Fruit fly (Drosophila melanogaster) whole organism, prepupa: Measurements from ENCODE around the gene msps.
A peak's percentile ranks its signal among the peaks of the same experiment; 100 is the strongest.

Experiments used
- CG10631 ChIP-seq: fragments of 200-800 bp; sonication (Bioruptor generic); optimal IDR thresholded peaks from 2 replicates; lab custom pipeline; 2016; ENCODE audit warnings: missing biosample characterization, missing genetic modification characterization
- CG10669 ChIP-seq: fragments of 200-800 bp; sonication (Bioruptor generic); optimal IDR thresholded peaks from 3 replicates; lab custom pipeline; 2018; ENCODE audit warnings: missing biosample characterization, mild to moderate bottlenecking, missing genetic modification characterization, moderate library complexity
- CG11762 ChIP-seq: fragments of 200-800 bp; sonication (Bioruptor generic); optimal IDR thresholded peaks from 3 replicates; lab custom pipeline; 2016; ENCODE audit warnings: missing biosample characterization, missing genetic modification characterization; ENCODE audit not compliant: insufficient read depth
- CG15336 ChIP-seq: fragments of 200-800 bp; sonication (Bioruptor generic); IDR thresholded peaks from 2 replicates; pipeline ENCODE4 v1.3.6; 2022; ENCODE audit warnings: missing biosample characterization, missing genetic modification characterization
- CG16779 ChIP-seq: fragments of 200-800 bp; sonication (Bioruptor generic); optimal IDR thresholded peaks from 3 replicates; lab custom pipeline; 2017; ENCODE audit warnings: missing biosample characterization, mild to moderate bottlenecking, missing genetic modification characterization
- CG3032 ChIP-seq: fragments of 200-800 bp; optimal IDR thresholded peaks from 2 replicates; lab custom pipeline; 2019; ENCODE audit warnings: missing biosample characterization, mild to moderate bottlenecking, missing genetic modification characterization, moderate library complexity
- CG31627 ChIP-seq: fragments of 200-800 bp; sonication (Bioruptor generic); optimal IDR thresholded peaks from 3 replicates; lab custom pipeline; 2016; ENCODE audit warnings: missing biosample characterization, missing genetic modification characterization
- CG32006 ChIP-seq: fragments of 200-800 bp; sonication (Bioruptor generic); optimal IDR thresholded peaks from 3 replicates; lab custom pipeline; 2017; ENCODE audit warnings: missing biosample characterization, mild to moderate bottlenecking, missing genetic modification characterization
- CG34406 ChIP-seq: fragments of 200-800 bp; sonication (Bioruptor generic); optimal IDR thresholded peaks from 3 replicates; lab custom pipeline; 2016; ENCODE audit warnings: missing biosample characterization, missing genetic modification characterization
- CG3919 ChIP-seq: fragments of 200-800 bp; sonication (Bioruptor generic); optimal IDR thresholded peaks from 3 replicates; lab custom pipeline; 2016; ENCODE audit warnings: missing biosample characterization, missing genetic modification characterization
- CG6276 ChIP-seq: fragments of 200-800 bp; sonication (Bioruptor generic); optimal IDR thresholded peaks from 2 replicates; lab custom pipeline; 2017; ENCODE audit warnings: missing biosample characterization, mild to moderate bottlenecking, missing genetic modification characterization
- CG6792 ChIP-seq: fragments of 200-800 bp; sonication (Bioruptor generic); optimal IDR thresholded peaks from 3 replicates; lab custom pipeline; 2016; ENCODE audit warnings: missing biosample characterization, missing genetic modification characterization
- CG6854 ChIP-seq: fragments of 200-800 bp; sonication (Bioruptor generic); optimal IDR thresholded peaks from 2 replicates; lab custom pipeline; 2017; ENCODE audit warnings: missing biosample characterization, mild to moderate bottlenecking, missing genetic modification characterization
- CG7368 ChIP-seq: fragments of 200-800 bp; sonication (Bioruptor generic); optimal IDR thresholded peaks from 3 replicates; lab custom pipeline; 2016; ENCODE audit warnings: missing biosample characterization, missing genetic modification characterization
- CG8119 ChIP-seq: fragments of 200-800 bp; sonication (Bioruptor generic); IDR thresholded peaks from 3 replicates; pipeline ENCODE4 v1.3.6; 2022; ENCODE audit warnings: missing biosample characterization, missing genetic modification characterization
- CG8319 ChIP-seq: fragments of 200-800 bp; sonication (Bioruptor generic); optimal IDR thresholded peaks from 3 replicates; lab custom pipeline; 2016; ENCODE audit warnings: missing biosample characterization, missing genetic modification characterization
- Eip75B ChIP-seq: fragments of 200-800 bp; sonication (Bioruptor generic); optimal IDR thresholded peaks from 3 replicates; lab custom pipeline; 2016; ENCODE audit warnings: missing biosample characterization, missing genetic modification characterization
- Eip78C ChIP-seq: fragments of 200-800 bp; sonication (Bioruptor generic); peaks from one replicate; lab custom pipeline; 2016; ENCODE audit warnings: missing biosample characterization, missing genetic modification characterization
- Eip93F ChIP-seq: fragments of 200-800 bp; sonication (Bioruptor generic); optimal IDR thresholded peaks from 2 replicates; lab custom pipeline; 2016; ENCODE audit warnings: missing biosample characterization, mild to moderate bottlenecking, missing genetic modification characterization
- Ets21C ChIP-seq: fragments of 200-800 bp; sonication (Bioruptor generic); optimal IDR thresholded peaks from 3 replicates; lab custom pipeline; 2016; ENCODE audit warnings: missing biosample characterization, missing genetic modification characterization
- Ets96B ChIP-seq: fragments of 200-800 bp; optimal IDR thresholded peaks from 2 replicates; lab custom pipeline; 2019; ENCODE audit warnings: missing biosample characterization, mild to moderate bottlenecking, missing genetic modification characterization, moderate library complexity
- Gug ChIP-seq: fragments of 200-800 bp; sonication (Bioruptor generic); IDR thresholded peaks from 2 replicates; pipeline ENCODE4 v1.3.6; 2022; ENCODE audit warnings: missing biosample characterization, missing genetic modification characterization
- Hr39 ChIP-seq: fragments of 200-800 bp; sonication (Bioruptor generic); optimal IDR thresholded peaks from 2 replicates; lab custom pipeline; 2016; ENCODE audit warnings: missing biosample characterization, missing genetic modification characterization
- Hr4 ChIP-seq: fragments of 200-800 bp; sonication (Bioruptor generic); optimal IDR thresholded peaks from 3 replicates; lab custom pipeline; 2016; ENCODE audit warnings: missing biosample characterization, missing genetic modification characterization
- Met ChIP-seq: fragments of 200-800 bp; sonication (Bioruptor generic); optimal IDR thresholded peaks from 3 replicates; lab custom pipeline; 2016; ENCODE audit warnings: missing biosample characterization, missing genetic modification characterization
- OdsH ChIP-seq: fragments of 200-800 bp; sonication (Bioruptor generic); optimal IDR thresholded peaks from 3 replicates; lab custom pipeline; 2016; ENCODE audit warnings: missing biosample characterization, missing genetic modification characterization
- Smox ChIP-seq: fragments of 200-800 bp; sonication (Bioruptor generic); optimal IDR thresholded peaks from 3 replicates; lab custom pipeline; 2016; ENCODE audit warnings: missing biosample characterization, missing genetic modification characterization
- Sox102F ChIP-seq: fragments of 200-800 bp; sonication (Bioruptor generic); optimal IDR thresholded peaks from 2 replicates; lab custom pipeline; 2016; ENCODE audit warnings: missing biosample characterization, mild to moderate bottlenecking, missing genetic modification characterization
- Sox14 ChIP-seq: fragments of 200-800 bp; sonication (Bioruptor generic); optimal IDR thresholded peaks from 3 replicates; lab custom pipeline; 2016; ENCODE audit warnings: missing biosample characterization, missing genetic modification characterization
- Sox15 ChIP-seq: fragments of 200-800 bp; sonication (Bioruptor generic); optimal IDR thresholded peaks from 3 replicates; lab custom pipeline; 2016; ENCODE audit warnings: missing biosample characterization, missing genetic modification characterization
- achi ChIP-seq: fragments of 200-800 bp; sonication (Bioruptor generic); optimal IDR thresholded peaks from 3 replicates; lab custom pipeline; 2016; ENCODE audit warnings: missing biosample characterization, missing genetic modification characterization
- acj6 ChIP-seq: fragments of 200-800 bp; sonication (Bioruptor generic); optimal IDR thresholded peaks from 3 replicates; lab custom pipeline; 2016; ENCODE audit warnings: missing biosample characterization, missing genetic modification characterization
- cyc ChIP-seq: fragments of 200-800 bp; sonication (Bioruptor generic); optimal IDR thresholded peaks from 3 replicates; lab custom pipeline; 2016; ENCODE audit warnings: missing biosample characterization, missing genetic modification characterization
- dac ChIP-seq: fragments of 200-800 bp; sonication (Bioruptor generic); optimal IDR thresholded peaks from 2 replicates; lab custom pipeline; 2017; ENCODE audit warnings: missing biosample characterization, mild to moderate bottlenecking, missing genetic modification characterization
- dsx ChIP-seq: fragments of 200-800 bp; optimal IDR thresholded peaks from 3 replicates; lab custom pipeline; 2019; ENCODE audit warnings: missing biosample characterization, mild to moderate bottlenecking, missing genetic modification characterization, moderate library complexity; ENCODE audit not compliant: poor library complexity, severe bottlenecking
- fd59A ChIP-seq: fragments of 200-800 bp; sonication (Bioruptor generic); optimal IDR thresholded peaks from 2 replicates; lab custom pipeline; 2017; ENCODE audit warnings: missing biosample characterization, mild to moderate bottlenecking, missing genetic modification characterization, missing genetic modification reagents
- fd85E ChIP-seq: fragments of 200-800 bp; sonication (Bioruptor generic); optimal IDR thresholded peaks from 3 replicates; lab custom pipeline; 2016; ENCODE audit warnings: missing biosample characterization, missing genetic modification characterization
- fkh ChIP-seq: fragments of 200-800 bp; sonication (Bioruptor generic); optimal IDR thresholded peaks from 3 replicates; lab custom pipeline; 2017; ENCODE audit warnings: missing biosample characterization, mild to moderate bottlenecking, missing genetic modification characterization, moderate library complexity
- pdm3 ChIP-seq: fragments of 200-800 bp; sonication (Bioruptor generic); optimal IDR thresholded peaks from 3 replicates; lab custom pipeline; 2016; ENCODE audit warnings: missing biosample characterization, missing genetic modification characterization
- salr ChIP-seq, 2 experiments: fragments of 200-800 bp; sonication (Bioruptor generic); optimal IDR thresholded peaks; 3 replicates each; lab custom pipeline; 2016 to 2018; ENCODE audit warnings: missing biosample characterization in 2 of 2, missing genetic modification characterization in 2 of 2, mild to moderate bottlenecking in 1 of 2
- spab ChIP-seq: fragments of 200-800 bp; sonication (Bioruptor generic); optimal IDR thresholded peaks from 2 replicates; lab custom pipeline; 2017; ENCODE audit warnings: missing biosample characterization, mild to moderate bottlenecking, missing genetic modification characterization, missing genetic modification reagents
- ss ChIP-seq, 2 experiments: fragments of 200-800 bp; sonication (Bioruptor generic); optimal IDR thresholded peaks; 2 replicates in 1 of 2; 3 replicates in 1 of 2; lab custom pipeline; 2017 to 2018; ENCODE audit warnings: mild to moderate bottlenecking in 2 of 2, missing biosample characterization in 2 of 2, missing genetic modification characterization in 2 of 2, moderate library complexity in 1 of 2
- svp ChIP-seq: fragments of 200-800 bp; sonication (Bioruptor generic); peaks from one replicate; lab custom pipeline; 2016; ENCODE audit warnings: missing biosample characterization, missing genetic modification characterization
- topi ChIP-seq: fragments of 200-800 bp; sonication (Bioruptor generic); optimal IDR thresholded peaks from 3 replicates; lab custom pipeline; 2016; ENCODE audit warnings: missing biosample characterization, missing genetic modification characterization
- vri ChIP-seq: fragments of 200-800 bp; sonication (Bioruptor generic); optimal IDR thresholded peaks from 3 replicates; lab custom pipeline; 2016; ENCODE audit warnings: missing biosample characterization, mild to moderate bottlenecking, missing genetic modification characterization

Gene msps

dm6 chr3R:16042900-16043548 lies 7.6 kb upstream of the msps start, which contains the start of gene Jhbp4 (continued):
- peak; percentile 15 for TF ChIP-seq OdsH (GFP tag; lab: Kevin White, UChicago)

- TF ChIP-seq vri (no peak), Gug (GFP tag; lab: Robert Waterston, UW) (no peak), CG6276 (GFP tag; lab: Kevin White, UChicago) (no peak), CG31627 (GFP tag; lab: Kevin White, UChicago) (no peak), ss (GFP tag; optimal IDR thresholded peaks at IDR 0.05; lab: Kevin White, UChicago) (no peak), Sox15 (GFP tag; lab: Kevin White, UChicago) (no peak), CG34406 (GFP tag; lab: Kevin White, UChicago) (no peak), Ets96B (no peak), CG3032 (tag; lab: Kevin White, UChicago) (no peak), pdm3 (GFP tag; lab: Kevin White, UChicago) (no peak), CG11762 (GFP tag; lab: Kevin White, UChicago) (no peak), Eip75B (no peak), achi (GFP tag; lab: Kevin White, UChicago) (no peak), fd59A (GFP tag; lab: Kevin White, UChicago) (no peak), CG6854 (GFP tag; lab: Kevin White, UChicago) (no peak), salr (GFP tag; optimal IDR thresholded peaks at IDR 0.05; lab: Kevin White, UChicago) (no peak), Ets21C (GFP tag; lab: Kevin White, UChicago) (no peak), fkh (GFP tag; lab: Kevin White, UChicago) (no peak), Hr4 (GFP tag; lab: Kevin White, UChicago) (no peak), CG15336 (GFP tag; lab: Robert Waterston, UW) (no peak)
Observed at dm6 chr3R:16046030-16046429, 4.6 kb upstream of the msps start, which contains the start of gene Jhbp5. TSS of gene Jhbp5 (minus strand) at chr3R:16046130.

dm6 chr3R:16049369-16049768 lies 1.2 kb upstream of the msps start, which contains the start of the genes IKKbeta and CG5013:
TSS of gene IKKbeta (minus strand) at chr3R:16049421.
TSS of gene CG5013 (plus strand) at chr3R:16049670.
- TF ChIP-seq achi (GFP tag; lab: Kevin White, UChicago) (no peak), CG15336 (GFP tag; lab: Robert Waterston, UW) (0 out of 2 replicates have a peak, but pooled peaks have one; percentile 13), CG10669 (GFP tag; lab: Kevin White, UChicago) (no peak), dac (GFP tag; lab: Kevin White, UChicago) (no peak), CG7368 (GFP tag; lab: Kevin White, UChicago) (no peak), dsx (peak; percentile 11), acj6 (GFP tag; lab: Kevin White, UChicago) (no peak), CG6276 (GFP tag; lab: Kevin White, UChicago) (no peak), CG3919 (peak; percentile 34), Eip75B (peak; percentile 43), fkh (GFP tag; lab: Kevin White, UChicago) (peak; percentile 69), Hr39 (peak; percentile 45), fd59A (GFP tag; lab: Kevin White, UChicago) (no peak), CG16779 (tag; lab: Kevin White, UChicago) (no peak), CG6792 (no peak), fd85E (GFP tag; lab: Kevin White, UChicago) (no peak), OdsH (GFP tag; lab: Kevin White, UChicago) (no peak), topi (peak; percentile 49), CG11762 (GFP tag; lab: Kevin White, UChicago) (no peak), spab (no peak), CG34406 (GFP tag; lab: Kevin White, UChicago) (no peak), cyc (GFP tag; lab: Kevin White, UChicago) (peak; percentile 59), CG8319 (GFP tag; lab: Kevin White, UChicago) (no peak), Sox102F (GFP tag; lab: Kevin White, UChicago) (peak; percentile 30), CG6854 (GFP tag; lab: Kevin White, UChicago) (no peak), Eip93F (GFP tag; lab: Kevin White, UChicago) (no peak), Met (GFP tag; lab: Kevin White, UChicago) (no peak), Gug (GFP tag; lab: Robert Waterston, UW) (no peak), CG32006 (GFP tag; lab: Kevin White, UChicago) (peak; percentile 37), salr (GFP tag; optimal IDR thresholded peaks at IDR 0.05; lab: Kevin White, UChicago) (no peak), CG8119 (no peak), Smox (no peak), svp (GFP tag; lab: Kevin White, UChicago) (no peak), Sox14 (GFP tag; lab: Kevin White, UChicago) (peak; percentile 36), Ets96B (peak; percentile 23), CG10631 (GFP tag; lab: Kevin White, UChicago) (peak; percentile 45), Eip78C (GFP tag; lab: Kevin White, UChicago) (peak; percentile 73)
